Worm (Caenorhabditis elegans): ENCODE results near the gene fbxa-215.
A peak's percentile ranks its signal among the peaks of the same experiment; 100 is the strongest.

The fbxa-215 gene

ce11 chrIV:13695720-13696364 lies 29.1 kb upstream of the fbxa-215 start (continued):
- no peak for TF ChIP-seq aly-2 (tag; optimal IDR thresholded peaks at IDR 0.05)
- TF ChIP-seq alr-1 (tag; optimal IDR thresholded peaks at IDR 0.05) = no peak
- TF ChIP-seq unc-62 (GFP tag; optimal IDR thresholded peaks at IDR 0.05) = peak; percentile 97
- no peak for TF ChIP-seq ZK546.5 (tag; optimal IDR thresholded peaks at IDR 0.05)
- no peak for TF ChIP-seq lin-11 (tag; optimal IDR thresholded peaks at IDR 0.05)
- TF ChIP-seq unc-55 (GFP tag; optimal IDR thresholded peaks at IDR 0.05) = peak; percentile 7
- TF ChIP-seq unc-39 (tag; optimal IDR thresholded peaks at IDR 0.05) = no peak
- TF ChIP-seq dmd-4 (tag; optimal IDR thresholded peaks at IDR 0.05) = no peak
- TF ChIP-seq nhr-23 (tag; optimal IDR thresholded peaks at IDR 0.05) = no peak
- TF ChIP-seq ztf-1 (GFP tag; conservative IDR thresholded peaks at IDR 0.05) = no peak
- no peak for TF ChIP-seq blmp-1 (tag; optimal IDR thresholded peaks at IDR 0.05; ENCODE audit: insufficient read depth)

- TF ChIP-seq snpc-4 (tag; optimal IDR thresholded peaks at IDR 0.05) (peak; percentile 30), crh-2 (tag; optimal IDR thresholded peaks at IDR 0.05) (no peak)
These were observed 28.6 kb upstream of the fbxa-215 start for ce11 chrIV:13695302-13695701.

- no peak for TF ChIP-seq nhr-11 (tag; optimal IDR thresholded peaks at IDR 0.05)
- TF ChIP-seq unc-62 (GFP tag; optimal IDR thresholded peaks at IDR 0.05) = peak; percentile 89
- TF ChIP-seq ztf-11 (tag; optimal IDR thresholded peaks at IDR 0.05) = no peak
- TF ChIP-seq dmd-4 (tag; optimal IDR thresholded peaks at IDR 0.05) = no peak
- peak; percentile 27 for TF ChIP-seq unc-55 (GFP tag; optimal IDR thresholded peaks at IDR 0.05)
- TF ChIP-seq nhr-23 (tag; optimal IDR thresholded peaks at IDR 0.05) = no peak
- peak; percentile 72 for TF ChIP-seq lin-39 (tag; optimal IDR thresholded peaks at IDR 0.05)
- peak in 1 of 2 experiments; percentile 33 for TF ChIP-seq lsy-2 (tag; optimal IDR thresholded peaks at IDR 0.05)
- TF ChIP-seq ceh-82 (tag; optimal IDR thresholded peaks at IDR 0.05) = no peak
- no peak for TF ChIP-seq gmeb-1 (tag; optimal IDR thresholded peaks at IDR 0.05)
- TF ChIP-seq alr-1 (tag; optimal IDR thresholded peaks at IDR 0.05) = no peak
- peak; percentile 98 for TF ChIP-seq mab-5 (tag; optimal IDR thresholded peaks at IDR 0.05)
- no peak for TF ChIP-seq egl-27 (tag; optimal IDR thresholded peaks at IDR 0.05)
- no peak for TF ChIP-seq lin-13 (GFP tag; optimal IDR thresholded peaks at IDR 0.05)
- TF ChIP-seq fos-1 (tag; optimal IDR thresholded peaks at IDR 0.05) = no peak
- TF ChIP-seq nhr-129 (tag; optimal IDR thresholded peaks at IDR 0.05) = no peak
- no peak for TF ChIP-seq mdl-1 (tag; optimal IDR thresholded peaks at IDR 0.05)
- no peak for TF ChIP-seq peb-1 (tag; optimal IDR thresholded peaks at IDR 0.05)
These were observed 27.9 kb upstream of the fbxa-215 start for ce11 chrIV:13694600-13694999.

ce11 chrIV:13693976-13694375 lies 27.3 kb upstream of the fbxa-215 start:
- TF ChIP-seq lsy-2 (tag; optimal IDR thresholded peaks at IDR 0.05) = no peak
- no peak for TF ChIP-seq elt-3 (tag; optimal IDR thresholded peaks at IDR 0.05)
- TF ChIP-seq skn-1 (tag; optimal IDR thresholded peaks at IDR 0.05) = no peak
- TF ChIP-seq sem-4 (tag; optimal IDR thresholded peaks at IDR 0.05) = no peak
- TF ChIP-seq F13H6.1 (tag; optimal IDR thresholded peaks at IDR 0.05) = no peak
- TF ChIP-seq alr-1 (tag; optimal IDR thresholded peaks at IDR 0.05) = no peak
- TF ChIP-seq ama-1 (optimal IDR thresholded peaks at IDR 0.05) = no peak
- TF ChIP-seq nhr-23 (tag; optimal IDR thresholded peaks at IDR 0.05) = no peak
- no peak for TF ChIP-seq mdl-1 (tag; optimal IDR thresholded peaks at IDR 0.05)
- TF ChIP-seq nhr-237 (tag; optimal IDR thresholded peaks at IDR 0.05) = no peak
- no peak for TF ChIP-seq R02D3.7 (tag; optimal IDR thresholded peaks at IDR 0.05)
- no peak for TF ChIP-seq sma-3 (GFP tag; optimal IDR thresholded peaks at IDR 0.05)
- no peak for TF ChIP-seq egl-27 (tag; optimal IDR thresholded peaks at IDR 0.05)
- TF ChIP-seq ceh-82 (tag; optimal IDR thresholded peaks at IDR 0.05) = no peak

- TF ChIP-seq lin-39 (tag; optimal IDR thresholded peaks at IDR 0.05) (no peak), dmd-4 (tag; optimal IDR thresholded peaks at IDR 0.05) (no peak), sma-3 (GFP tag; optimal IDR thresholded peaks at IDR 0.05) (no peak), sem-4 (tag; optimal IDR thresholded peaks at IDR 0.05) (no peak), nhr-10 (tag; optimal IDR thresholded peaks at IDR 0.05) (no peak), mab-5 (tag; optimal IDR thresholded peaks at IDR 0.05) (no peak), snpc-4 (tag; optimal IDR thresholded peaks at IDR 0.05) (no peak), unc-62 (GFP tag; optimal IDR thresholded peaks at IDR 0.05) (no peak), nhr-25 (tag; optimal IDR thresholded peaks at IDR 0.05) (peak; percentile 10), lin-13 (GFP tag; optimal IDR thresholded peaks at IDR 0.05) (no peak), nhr-129 (tag; optimal IDR thresholded peaks at IDR 0.05) (peak; percentile 38)
These were observed 25.8 kb upstream of the fbxa-215 start for ce11 chrIV:13692522-13692921.
